Fruit fly (Drosophila melanogaster) S2 (cell line): ENCODE results near the gene CG12986.

Source experiments
- CG8478 ChIP-seq: fragments of >200 bp; optimal IDR thresholded peaks from 2 replicates; lab custom pipeline; 2018
- CTCF ChIP-seq, 2 experiments: fragments of >200 bp; optimal IDR thresholded peaks; 2 replicates each; lab custom pipeline; 2018

dm6 chrX:17774548-17774947 lies 44.9 kb downstream of the CG12986 start:
- no peak for TF ChIP-seq CG8478
- TF ChIP-seq CTCF (optimal IDR thresholded peaks at IDR 0.05; lab: Kevin White, UChicago) = no peak
